Worm (Caenorhabditis elegans) whole organism, L3 larva: ENCODE measurements around the gene ostf-4.

ENCODE experiments used
- R02D3.7 ChIP-seq: fragments of 150-350 bp; optimal IDR thresholded peaks from 2 replicates; lab custom pipeline; 2014; ENCODE audit warnings: missing biosample characterization, missing genetic modification characterization
- ZK546.5 ChIP-seq: sonication (generic microtip); optimal IDR thresholded peaks from 2 replicates; lab custom pipeline; 2017; ENCODE audit warnings: missing biosample characterization, missing genetic modification characterization
- aly-2 ChIP-seq: fragments of 150-350 bp; optimal IDR thresholded peaks from 2 replicates; lab custom pipeline; 2014; ENCODE audit warnings: missing biosample characterization, missing genetic modification characterization
- ama-1 ChIP-seq: fragments of 150-350 bp; optimal IDR thresholded peaks from 2 replicates; lab custom pipeline; 2018
- ceh-16 ChIP-seq: sonication (generic microtip); optimal IDR thresholded peaks from 2 replicates; lab custom pipeline; 2017; ENCODE audit warnings: missing biosample characterization, missing genetic modification characterization
- ceh-28 ChIP-seq: fragments of 150-350 bp; optimal IDR thresholded peaks from 2 replicates; lab custom pipeline; 2014; ENCODE audit warnings: missing biosample characterization, missing genetic modification reagents, missing genetic modification characterization
- ceh-82 ChIP-seq: fragments of 150-350 bp; optimal IDR thresholded peaks from 2 replicates; lab custom pipeline; 2014; ENCODE audit warnings: missing biosample characterization, missing genetic modification characterization
- ceh-9 ChIP-seq: sonication (generic microtip); optimal IDR thresholded peaks from 2 replicates; lab custom pipeline; 2018; ENCODE audit warnings: missing biosample characterization, missing genetic modification characterization
- daf-12 ChIP-seq: fragments of 150-350 bp; optimal IDR thresholded peaks from 2 replicates; lab custom pipeline; 2014; ENCODE audit warnings: missing biosample characterization, missing genetic modification reagents, missing genetic modification characterization
- egl-27 ChIP-seq: sonication (generic microtip); optimal IDR thresholded peaks from 4 replicates; lab custom pipeline; 2017; ENCODE audit warnings: missing biosample characterization, missing genetic modification reagents, missing genetic modification characterization
- egl-5 ChIP-seq: fragments of 150-350 bp; optimal IDR thresholded peaks from 2 replicates; lab custom pipeline; 2017; ENCODE audit warnings: missing biosample characterization, missing genetic modification reagents, missing genetic modification characterization, inconsistent platforms
- elt-1 ChIP-seq: fragments of 150-350 bp; optimal IDR thresholded peaks from 2 replicates; lab custom pipeline; 2014; ENCODE audit warnings: missing biosample characterization, missing genetic modification characterization
- elt-2 ChIP-seq: sonication (generic microtip); optimal IDR thresholded peaks from 2 replicates; lab custom pipeline; 2016; ENCODE audit warnings: missing genetic modification reagents, mild to moderate bottlenecking, missing genetic modification characterization, missing compliant biosample characterization
- elt-3 ChIP-seq, 3 experiments: fragments of 150-350 bp in 1 of 3; sonication (generic microtip) in 2 of 3; optimal IDR thresholded peaks; 2 replicates in 2 of 3; 4 replicates in 1 of 3; lab custom pipeline; 2014 to 2017; ENCODE audit warnings: missing biosample characterization in 3 of 3, missing genetic modification characterization in 3 of 3
- eor-1 ChIP-seq, 2 experiments: fragments of 150-350 bp; optimal IDR thresholded peaks; 2 replicates each; lab custom pipeline; 2014 to 2018; ENCODE audit warnings: missing biosample characterization in 2 of 2, missing genetic modification characterization in 2 of 2
- fkh-10 ChIP-seq: sonication (generic microtip); optimal IDR thresholded peaks from 2 replicates; lab custom pipeline; 2017; ENCODE audit warnings: missing biosample characterization, missing genetic modification reagents, missing genetic modification characterization
- fkh-2 ChIP-seq: fragments of 150-350 bp; optimal IDR thresholded peaks from 2 replicates; lab custom pipeline; 2014; ENCODE audit warnings: missing biosample characterization, missing genetic modification reagents, missing genetic modification characterization
- fos-1 ChIP-seq: fragments of 150-350 bp; optimal IDR thresholded peaks from 2 replicates; lab custom pipeline; 2014; ENCODE audit warnings: missing biosample characterization, missing genetic modification characterization
- hmg-11 ChIP-seq: sonication (generic microtip); optimal IDR thresholded peaks from 2 replicates; lab custom pipeline; 2016; ENCODE audit warnings: missing genetic modification characterization, missing compliant biosample characterization
- jun-1 ChIP-seq: fragments of 150-350 bp; optimal IDR thresholded peaks from 2 replicates; lab custom pipeline; 2014; ENCODE audit warnings: missing biosample characterization, missing genetic modification reagents, missing genetic modification characterization
- lin-15B ChIP-seq: fragments of 150-350 bp; optimal IDR thresholded peaks from 2 replicates; lab custom pipeline; 2014; ENCODE audit warnings: missing biosample characterization, missing genetic modification characterization
- lin-39 ChIP-seq: fragments of 150-350 bp; optimal IDR thresholded peaks from 2 replicates; lab custom pipeline; 2018; ENCODE audit warnings: missing biosample characterization, missing genetic modification reagents, missing genetic modification characterization
- mdl-1 ChIP-seq: fragments of 150-350 bp; optimal IDR thresholded peaks from 2 replicates; lab custom pipeline; 2014; ENCODE audit warnings: missing biosample characterization, missing genetic modification characterization
- mml-1 ChIP-seq: fragments of 150-350 bp; sonication (generic microtip); optimal IDR thresholded peaks from 3 replicates; lab custom pipeline; 2014; ENCODE audit warnings: missing biosample characterization, missing genetic modification characterization
- nfya-1 ChIP-seq: sonication (generic microtip); optimal IDR thresholded peaks from 2 replicates; lab custom pipeline; 2017; ENCODE audit warnings: missing genetic modification characterization, mild to moderate bottlenecking, missing compliant biosample characterization, antibody characterized with exemption, moderate library complexity; ENCODE audit not compliant: insufficient read depth
- nhr-11 ChIP-seq: fragments of 150-350 bp; optimal IDR thresholded peaks from 2 replicates; lab custom pipeline; 2014; ENCODE audit warnings: missing biosample characterization, missing genetic modification characterization
- nhr-12 ChIP-seq: fragments of 150-350 bp; optimal IDR thresholded peaks from 2 replicates; lab custom pipeline; 2014; ENCODE audit warnings: missing biosample characterization, missing genetic modification characterization
- nhr-23 ChIP-seq: fragments of 150-350 bp; optimal IDR thresholded peaks from 2 replicates; lab custom pipeline; 2014; ENCODE audit warnings: missing biosample characterization, missing genetic modification reagents, missing genetic modification characterization
- nhr-237 ChIP-seq: fragments of 150-350 bp; optimal IDR thresholded peaks from 2 replicates; lab custom pipeline; 2014; ENCODE audit warnings: missing biosample characterization, missing genetic modification characterization
- nhr-25 ChIP-seq: sonication (generic microtip); optimal IDR thresholded peaks from 2 replicates; lab custom pipeline; 2017; ENCODE audit warnings: missing biosample characterization, missing genetic modification characterization
- nhr-28 ChIP-seq: fragments of 150-350 bp; optimal IDR thresholded peaks from 2 replicates; lab custom pipeline; 2014; ENCODE audit warnings: missing biosample characterization, missing genetic modification characterization
- nhr-43 ChIP-seq: sonication (generic microtip); optimal IDR thresholded peaks from 2 replicates; lab custom pipeline; 2016; ENCODE audit warnings: mild to moderate bottlenecking, missing genetic modification characterization, missing compliant biosample characterization; ENCODE audit not compliant: poor library complexity, severe bottlenecking
- nhr-76 ChIP-seq: fragments of 150-350 bp; sonication (generic microtip); optimal IDR thresholded peaks from 5 replicates; lab custom pipeline; 2014; ENCODE audit warnings: missing biosample characterization, missing genetic modification characterization
- nhr-77 ChIP-seq: fragments of 150-350 bp; optimal IDR thresholded peaks from 2 replicates; lab custom pipeline; 2014; ENCODE audit warnings: missing biosample characterization, missing genetic modification characterization
- pha-4 ChIP-seq: fragments of 150-350 bp; optimal IDR thresholded peaks from 2 replicates; lab custom pipeline; 2014; ENCODE audit warnings: missing biosample characterization, missing genetic modification reagents, missing genetic modification characterization
- pqm-1 ChIP-seq: fragments of 150-350 bp; optimal IDR thresholded peaks from 2 replicates; lab custom pipeline; 2017; ENCODE audit warnings: missing biosample characterization, missing genetic modification characterization, inconsistent platforms
- sea-2 ChIP-seq: fragments of 150-350 bp; sonication (generic microtip); optimal IDR thresholded peaks from 4 replicates; lab custom pipeline; 2014; ENCODE audit warnings: missing biosample characterization, missing genetic modification reagents, missing genetic modification characterization
- skn-1 ChIP-seq: fragments of 150-350 bp; optimal IDR thresholded peaks from 2 replicates; lab custom pipeline; 2014; ENCODE audit warnings: missing biosample characterization, missing genetic modification characterization
- snpc-4 ChIP-seq: fragments of 150-350 bp; optimal IDR thresholded peaks from 2 replicates; lab custom pipeline; 2014; ENCODE audit warnings: missing biosample characterization, missing genetic modification characterization
- tbx-2 ChIP-seq: sonication (generic microtip); optimal IDR thresholded peaks from 2 replicates; lab custom pipeline; 2016; ENCODE audit warnings: mild to moderate bottlenecking, missing genetic modification characterization, missing compliant biosample characterization
- unc-39 ChIP-seq: sonication (generic microtip); optimal IDR thresholded peaks from 4 replicates; lab custom pipeline; 2017; ENCODE audit warnings: missing biosample characterization, missing genetic modification characterization
- unc-62 ChIP-seq: fragments of 150-350 bp; sonication (generic microtip); optimal IDR thresholded peaks from 4 replicates; lab custom pipeline; 2014; ENCODE audit warnings: missing biosample characterization, missing genetic modification reagents, missing genetic modification characterization
- zag-1 ChIP-seq: fragments of 150-350 bp; optimal IDR thresholded peaks from 2 replicates; lab custom pipeline; 2014; ENCODE audit warnings: missing biosample characterization, missing genetic modification characterization
- ztf-11 ChIP-seq: fragments of 150-350 bp; optimal IDR thresholded peaks from 2 replicates; lab custom pipeline; 2014; ENCODE audit warnings: missing biosample characterization, missing genetic modification characterization
- ztf-4 ChIP-seq: fragments of 150-350 bp; optimal IDR thresholded peaks from 2 replicates; lab custom pipeline; 2014; ENCODE audit warnings: missing biosample characterization, missing genetic modification characterization

Gene ostf-4

ce11 chrIII:10278826-10279225, 39.5 kb downstream of the ostf-4 start, which contains the start of gene pad-2:
Gene pad-2 (plus strand): TSS chrIII:10279126.
- TF ChIP-seq egl-27 (tag; lab: Kevin White, UChicago) (no peak), ceh-16 (tag; lab: Kevin White, UChicago) (no peak), unc-62 (no peak), lin-39 (no peak), zag-1 (tag; lab: Kevin White, UChicago) (no peak), fkh-10 (GFP tag; lab: Kevin White, UChicago) (no peak), ceh-28 (tag; lab: Kevin White, UChicago) (no peak), nhr-28 (tag; lab: Kevin White, UChicago) (no peak), nhr-77 (no peak), hmg-11 (tag; lab: Kevin White, UChicago) (no peak), elt-3 (tag; optimal IDR thresholded peaks at IDR 0.05; lab: Kevin White, UChicago) (no peak), sea-2 (GFP tag; lab: Kevin White, UChicago) (no peak), nhr-12 (tag; lab: Kevin White, UChicago) (no peak), egl-5 (tag; lab: Kevin White, UChicago) (no peak), nhr-237 (tag; lab: Kevin White, UChicago) (no peak), skn-1 (tag; lab: Kevin White, UChicago) (no peak)
- TF ChIP-seq, all 47 proteins: peak for 0

ce11 chrIII:10271807-10272206, 46.6 kb downstream of the ostf-4 start:
- no peak for TF ChIP-seq lin-39
- no peak for TF ChIP-seq fkh-10 (GFP tag; lab: Kevin White, UChicago)
- no peak for TF ChIP-seq nhr-77
- TF ChIP-seq daf-12 = no peak
- TF ChIP-seq ceh-82 (tag; lab: Kevin White, UChicago) = no peak
- no peak for TF ChIP-seq nhr-237 (tag; lab: Kevin White, UChicago)
- no peak for TF ChIP-seq ama-1
- no peak for TF ChIP-seq jun-1 (tag; lab: Kevin White, UChicago)
- TF ChIP-seq mml-1 (tag; lab: Kevin White, UChicago) = no peak
- no peak for TF ChIP-seq zag-1 (tag; lab: Kevin White, UChicago)
- no peak for TF ChIP-seq elt-3 (tag; optimal IDR thresholded peaks at IDR 0.05; lab: Kevin White, UChicago)
- TF ChIP-seq nhr-76 (tag; lab: Kevin White, UChicago) = no peak
- no peak for TF ChIP-seq egl-27 (tag; lab: Kevin White, UChicago)
- TF ChIP-seq nhr-12 (tag; lab: Kevin White, UChicago) = no peak
- no peak for TF ChIP-seq hmg-11 (tag; lab: Kevin White, UChicago)
- no peak for TF ChIP-seq fos-1 (tag; lab: Kevin White, UChicago)
- no peak for TF ChIP-seq pha-4 (tag; lab: Kevin White, UChicago)
- TF ChIP-seq, all 47 proteins: peak for 0

- TF ChIP-seq zag-1 (tag; lab: Kevin White, UChicago) = no peak
- TF ChIP-seq egl-27 (tag; lab: Kevin White, UChicago) = no peak
- TF ChIP-seq ama-1 = no peak
- TF ChIP-seq nhr-28 (tag; lab: Kevin White, UChicago) = no peak
- TF ChIP-seq egl-5 (tag; lab: Kevin White, UChicago) = no peak
- TF ChIP-seq elt-2 (tag; lab: Kevin White, UChicago) = peak; percentile 38
- TF ChIP-seq ztf-4 (tag; lab: Kevin White, UChicago) = no peak
- no peak for TF ChIP-seq elt-1 (tag; lab: Kevin White, UChicago)
- TF ChIP-seq fkh-10 (GFP tag; lab: Kevin White, UChicago) = no peak
- no peak for TF ChIP-seq unc-39
- TF ChIP-seq fos-1 (tag; lab: Kevin White, UChicago) = no peak
- TF ChIP-seq daf-12 = no peak
- peak; percentile 22 for TF ChIP-seq skn-1 (tag; lab: Kevin White, UChicago)
- TF ChIP-seq aly-2 (tag; lab: Kevin White, UChicago) = no peak
- no peak for TF ChIP-seq nhr-11 (tag; lab: Kevin White, UChicago)
- no peak for TF ChIP-seq elt-3 (tag; optimal IDR thresholded peaks at IDR 0.05; lab: Kevin White, UChicago)
- no peak for TF ChIP-seq mml-1 (tag; lab: Kevin White, UChicago)
- peak; percentile 46 for TF ChIP-seq pha-4 (tag; lab: Kevin White, UChicago)
- TF ChIP-seq nhr-77 = no peak
- no peak for TF ChIP-seq nhr-12 (tag; lab: Kevin White, UChicago)
- peak; percentile 56 for TF ChIP-seq tbx-2 (tag; lab: Kevin White, UChicago)
- peak; percentile 89 for TF ChIP-seq R02D3.7 (tag; lab: Kevin White, UChicago)
- TF ChIP-seq ztf-11 (tag; lab: Kevin White, UChicago) = no peak
- TF ChIP-seq nhr-43 (tag; lab: Kevin White, UChicago) = peak; percentile 92
- no peak for TF ChIP-seq mdl-1 (tag; lab: Kevin White, UChicago)
- peak; percentile 91 for TF ChIP-seq lin-15B
- TF ChIP-seq nfya-1 (tag; lab: Kevin White, UChicago) = peak; percentile 60
- peak; percentile 14 for TF ChIP-seq nhr-25
- TF ChIP-seq fkh-2 = no peak
- no peak for TF ChIP-seq ceh-16 (tag; lab: Kevin White, UChicago)
- TF ChIP-seq nhr-23 (tag; lab: Kevin White, UChicago) = peak; percentile 65
- TF ChIP-seq snpc-4 (tag; lab: Kevin White, UChicago) = no peak
- no peak for TF ChIP-seq sea-2 (GFP tag; lab: Kevin White, UChicago)
- TF ChIP-seq ceh-9 (tag; lab: Kevin White, UChicago) = no peak
- no peak for TF ChIP-seq ZK546.5
- TF ChIP-seq eor-1 (tag; optimal IDR thresholded peaks at IDR 0.05; lab: Kevin White, UChicago) = no peak
- TF ChIP-seq lin-39 = peak; percentile 64
- no peak for TF ChIP-seq ceh-82 (tag; lab: Kevin White, UChicago)
- no peak for TF ChIP-seq unc-62
- no peak for TF ChIP-seq pqm-1 (tag; lab: Kevin White, UChicago)
Observed at ce11 chrIII:10270778-10271307, 47.5 kb downstream of the ostf-4 start, which contains the start of gene cnk-1. Gene cnk-1 (plus strand): TSS chrIII:10271257.
